Fruit fly (Drosophila melanogaster) whole organism: Measurements from ENCODE around the gene moody.

Experiments used
- Dll ChIP-seq: fragments of >200 bp; optimal IDR thresholded peaks from 2 replicates; lab custom pipeline; 2017
- psq ChIP-seq: fragments of >200 bp; optimal IDR thresholded peaks from 2 replicates; lab custom pipeline; 2017

dm6 chrX:2096341-2096740 lies 46.4 kb upstream of the moody start:
- TF ChIP-seq psq (lab: Kevin White, UChicago) (no peak), Dll (lab: Kevin White, UChicago) (no peak)
